Worm (Caenorhabditis elegans): ENCODE results near the gene B0303.11.

The B0303.11 gene

DNA sequence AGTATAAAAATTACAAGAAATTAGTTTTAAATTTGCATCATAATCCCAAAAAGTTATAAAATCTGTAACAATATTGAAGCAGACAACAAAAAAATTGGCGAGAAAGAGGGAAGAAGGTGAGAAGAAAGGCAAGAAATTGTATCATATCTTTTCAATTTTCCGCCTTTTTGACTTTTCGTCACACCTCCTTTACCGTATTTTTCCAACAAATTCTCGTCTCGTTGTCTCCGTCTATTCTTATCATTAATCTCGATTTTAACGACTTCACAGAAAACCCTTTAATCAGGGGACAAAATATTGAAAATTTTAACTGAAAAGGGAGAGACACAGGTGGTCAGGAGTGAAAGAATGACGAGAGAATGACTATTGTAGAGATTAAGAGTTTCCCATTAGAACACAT lies 2.8 kb upstream of the B0303.11 start:
- no peak for TF ChIP-seq unc-39 (tag; optimal IDR thresholded peaks at IDR 0.05)
- TF ChIP-seq sptf-1 (tag; optimal IDR thresholded peaks at IDR 0.05): no peak
- TF ChIP-seq nhr-12 (tag; optimal IDR thresholded peaks at IDR 0.05): no peak
- TF ChIP-seq hlh-1 (tag; optimal IDR thresholded peaks at IDR 0.05): no peak
- TF ChIP-seq bed-3 (GFP tag; optimal IDR thresholded peaks at IDR 0.05): no peak
- no peak for TF ChIP-seq sem-2 (GFP tag; optimal IDR thresholded peaks at IDR 0.05)
- TF ChIP-seq mab-5 (tag; optimal IDR thresholded peaks at IDR 0.05): no peak
- TF ChIP-seq nhr-76 (tag; optimal IDR thresholded peaks at IDR 0.05): no peak
- no peak for TF ChIP-seq nhr-2 (tag; optimal IDR thresholded peaks at IDR 0.05)
- TF ChIP-seq cnd-1 (tag; optimal IDR thresholded peaks at IDR 0.05): no peak
- TF ChIP-seq M03D4.4 (tag; optimal IDR thresholded peaks at IDR 0.05): no peak
- TF ChIP-seq ztf-11 (tag; optimal IDR thresholded peaks at IDR 0.05): no peak
- TF ChIP-seq ces-1 (GFP tag; optimal IDR thresholded peaks at IDR 0.05): no peak
- TF ChIP-seq lin-13 (tag; optimal IDR thresholded peaks at IDR 0.05): no peak

DNA sequence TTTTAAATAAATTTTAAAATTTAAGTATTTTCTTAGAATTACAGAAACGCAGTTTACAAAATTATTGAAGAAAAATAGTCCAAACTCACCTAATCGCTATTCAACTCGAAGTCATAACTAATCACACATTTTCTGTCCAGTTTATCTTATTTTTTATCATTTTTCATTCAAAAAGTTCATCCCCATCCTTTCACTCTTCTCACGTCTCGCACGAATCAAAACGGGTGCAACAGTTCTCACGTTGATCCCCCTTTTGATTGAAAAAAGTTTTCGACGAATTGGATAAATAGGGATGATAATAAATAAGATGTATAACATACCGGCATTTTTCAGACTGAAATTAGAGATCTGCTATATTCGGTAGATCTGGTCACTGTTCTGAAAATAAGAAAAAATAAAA lies 475 bp downstream of the B0303.11 start:
- TF ChIP-seq ztf-11 (tag; optimal IDR thresholded peaks at IDR 0.05) (no peak), unc-39 (tag; optimal IDR thresholded peaks at IDR 0.05) (no peak), ham-2 (GFP tag; optimal IDR thresholded peaks at IDR 0.05) (no peak)

DNA sequence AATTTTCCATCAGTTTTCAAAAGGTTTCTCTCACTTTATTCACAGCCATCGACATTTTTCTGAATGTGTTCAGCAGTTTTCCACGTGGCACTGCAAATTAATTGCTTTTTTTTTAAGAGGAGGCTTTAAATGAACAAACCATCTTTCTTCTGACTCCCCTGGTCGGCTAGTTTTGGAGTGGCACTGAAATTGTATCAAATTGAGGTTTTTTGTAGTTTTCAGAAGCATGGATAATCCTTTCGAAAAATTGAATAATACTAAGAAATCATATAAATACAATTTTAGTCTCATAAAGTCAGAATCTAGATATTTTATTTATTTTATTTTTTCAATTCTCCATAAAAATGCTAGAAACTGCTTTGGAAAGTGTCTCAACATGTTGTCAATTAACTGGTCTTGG lies 5.4 kb downstream of the B0303.11 start, which contains the start of gene B0303.16:
TSS of gene B0303.16 (plus strand) at position 301 of the 400 bp plus-strand sequence.
- TF ChIP-seq elt-3 (tag; optimal IDR thresholded peaks at IDR 0.05) (no peak), lin-13 (tag; optimal IDR thresholded peaks at IDR 0.05) (no peak), blmp-1 (tag; optimal IDR thresholded peaks at IDR 0.05) (no peak), nhr-28 (tag; optimal IDR thresholded peaks at IDR 0.05) (no peak), nhr-237 (tag; optimal IDR thresholded peaks at IDR 0.05) (no peak), bed-3 (GFP tag; optimal IDR thresholded peaks at IDR 0.05) (no peak), ceh-83 (GFP tag; optimal IDR thresholded peaks at IDR 0.05) (no peak), tbx-8 (GFP tag; optimal IDR thresholded peaks at IDR 0.05) (no peak), nhr-2 (tag; optimal IDR thresholded peaks at IDR 0.05) (no peak), ceh-39 (tag; optimal IDR thresholded peaks at IDR 0.05) (no peak), M03D4.4 (tag; optimal IDR thresholded peaks at IDR 0.05) (no peak), ceh-43 (GFP tag; optimal IDR thresholded peaks at IDR 0.05) (no peak), nhr-12 (tag; optimal IDR thresholded peaks at IDR 0.05) (no peak), hlh-1 (tag; optimal IDR thresholded peaks at IDR 0.05) (no peak), mls-2 (tag; optimal IDR thresholded peaks at IDR 0.05) (no peak), snpc-4 (tag; optimal IDR thresholded peaks at IDR 0.05) (no peak)

DNA sequence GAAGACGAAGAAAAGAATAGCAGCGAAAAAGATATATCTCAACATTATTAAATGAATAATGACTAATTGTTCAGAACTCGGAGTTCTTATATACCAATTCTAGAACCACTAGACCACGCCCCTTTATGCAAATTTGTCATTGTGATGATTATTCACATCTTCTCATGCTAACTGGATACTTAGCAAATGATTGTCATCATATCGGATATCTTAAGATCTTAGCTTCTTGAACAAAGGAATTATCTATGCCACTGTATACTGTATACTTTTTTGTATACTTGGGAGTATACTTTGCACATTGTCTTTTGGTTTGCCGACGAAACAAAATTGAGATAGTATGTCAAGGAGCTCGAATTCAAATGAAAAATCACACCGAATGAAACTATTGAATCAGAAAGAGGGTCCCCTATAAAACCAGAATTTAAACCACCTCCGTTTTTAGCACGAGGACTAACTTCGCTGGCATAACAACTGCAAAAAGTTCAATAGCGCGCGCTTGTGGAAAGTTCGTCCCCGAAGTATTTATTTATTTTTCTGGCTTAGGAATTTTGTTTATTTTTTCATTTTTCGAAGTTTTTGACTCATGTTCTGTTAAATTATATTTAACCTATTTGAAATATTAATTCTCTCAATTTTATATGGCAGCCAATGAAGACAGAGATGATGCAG lies 9.8 kb downstream of the B0303.11 start, which contains the start of the genes sdz-1 and vps-33.1:
TSS of gene sdz-1 (minus strand) at position 51 of the 669 bp plus-strand sequence.
TSS of gene vps-33.1 (plus strand) at position 639 of the 669 bp plus-strand sequence.
- TF ChIP-seq zip-8 (tag; optimal IDR thresholded peaks at IDR 0.05) (no peak), lsy-2 (tag; optimal IDR thresholded peaks at IDR 0.05) (peak; percentile 29), mls-2 (tag; optimal IDR thresholded peaks at IDR 0.05) (no peak), unc-120 (tag; optimal IDR thresholded peaks at IDR 0.05; ENCODE audit: poor library complexity, severe bottlenecking) (peak; percentile 67), nhr-237 (tag; optimal IDR thresholded peaks at IDR 0.05) (peak; percentile 16)

DNA sequence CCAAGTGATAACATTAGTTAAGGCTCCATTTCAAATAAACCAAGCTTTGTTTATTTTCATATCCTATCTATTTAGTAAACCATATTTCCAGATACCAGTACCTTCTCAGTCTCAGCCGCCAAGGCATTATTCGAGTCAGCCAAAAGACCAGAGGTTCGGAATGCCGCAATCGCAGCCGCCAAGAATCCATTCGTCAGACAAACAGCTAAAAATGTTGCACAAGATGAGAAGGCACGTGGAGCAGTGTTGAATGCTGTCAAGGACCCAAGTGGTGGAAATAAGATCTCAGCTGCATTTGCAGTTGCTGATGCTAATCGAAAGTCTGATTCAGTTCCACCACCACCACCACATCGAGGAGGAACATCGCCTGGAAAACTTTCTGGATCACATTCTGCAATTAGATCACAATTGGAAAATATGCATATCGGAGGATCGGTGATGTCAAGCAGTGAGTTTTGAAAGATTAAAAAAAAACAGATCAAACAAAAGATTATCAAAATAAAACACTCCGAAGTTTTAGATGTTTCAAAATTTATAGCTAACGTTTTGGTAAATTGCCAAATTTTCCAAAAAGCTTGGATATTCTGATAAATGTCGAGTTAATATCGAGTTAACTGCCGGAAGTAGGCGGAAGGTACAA lies 12.8 kb downstream of the B0303.11 start:
- TF ChIP-seq sem-2 (GFP tag; optimal IDR thresholded peaks at IDR 0.05) (no peak), zip-8 (tag; optimal IDR thresholded peaks at IDR 0.05) (no peak), elt-1 (tag; optimal IDR thresholded peaks at IDR 0.05; ENCODE audit: borderline replicate concordance, insufficient read depth) (no peak), lin-32 (GFP tag; optimal IDR thresholded peaks at IDR 0.05) (no peak), M03D4.4 (tag; optimal IDR thresholded peaks at IDR 0.05) (no peak), nhr-28 (tag; optimal IDR thresholded peaks at IDR 0.05) (no peak), cnd-1 (tag; optimal IDR thresholded peaks at IDR 0.05) (no peak), tbx-8 (GFP tag; optimal IDR thresholded peaks at IDR 0.05) (no peak), mep-1 (tag; optimal IDR thresholded peaks at IDR 0.05) (no peak)
